Worm (Caenorhabditis elegans) whole organism, young adult: ENCODE data around the gene ptr-8.

ENCODE experiments used
- B0035.1 ChIP-seq: sonication (generic microtip); optimal IDR thresholded peaks from 2 replicates; lab custom pipeline; 2016; ENCODE audit warnings: missing genetic modification characterization, mild to moderate bottlenecking, missing compliant biosample characterization, missing genotype, missing genetic modification reagents
- B0261.1 ChIP-seq: sonication (generic microtip); optimal IDR thresholded peaks from 2 replicates; lab custom pipeline; 2016; ENCODE audit warnings: mild to moderate bottlenecking, missing genetic modification characterization, moderate library complexity, missing compliant biosample characterization
- F37B4.10 ChIP-seq: fragments of 200-800 bp; sonication (Bioruptor generic); IDR thresholded peaks from 2 replicates; pipeline ENCODE4 v1.3.6; 2022; ENCODE audit warnings: missing genetic modification characterization, missing compliant biosample characterization
- F39B2.1 ChIP-seq: fragments of 200-800 bp; sonication (Bioruptor generic); IDR thresholded peaks from 2 replicates; pipeline ENCODE4 v1.3.6; 2022; ENCODE audit warnings: missing genetic modification reagents, missing genetic modification characterization, missing compliant biosample characterization
- F57C9.4 ChIP-seq: sonication (generic microtip); optimal IDR thresholded peaks from 2 replicates; lab custom pipeline; 2017; ENCODE audit warnings: mild to moderate bottlenecking, missing genetic modification characterization, missing compliant biosample characterization
- Y56A3A.18 ChIP-seq: fragments of 200-800 bp; sonication (Bioruptor generic); IDR thresholded peaks from 2 replicates; pipeline ENCODE4 v1.3.6; 2022; ENCODE audit warnings: missing genetic modification reagents, missing genetic modification characterization, missing compliant biosample characterization
- Y95B8A.8 ChIP-seq: fragments of 200-800 bp; sonication (Bioruptor generic); IDR thresholded peaks from 2 replicates; pipeline ENCODE4 v1.3.6; 2022; ENCODE audit warnings: missing genetic modification reagents, missing genetic modification characterization, missing compliant biosample characterization
- aptf-2 ChIP-seq: fragments of 200-800 bp; sonication (Bioruptor generic); conservative IDR thresholded peaks from 2 replicates; pipeline ENCODE4 v1.3.6; 2022; ENCODE audit warnings: missing genetic modification reagents, missing genetic modification characterization, missing compliant biosample characterization
- aptf-3 ChIP-seq: fragments of 200-800 bp; sonication (Bioruptor generic); IDR thresholded peaks from 2 replicates; pipeline ENCODE4 v1.3.6; 2022; ENCODE audit warnings: missing genetic modification characterization, missing compliant biosample characterization
- atf-7 ChIP-seq: sonication (generic microtip); optimal IDR thresholded peaks from 2 replicates; lab custom pipeline; 2017; ENCODE audit warnings: mild to moderate bottlenecking, missing genetic modification characterization, missing compliant biosample characterization
- athp-1 ChIP-seq: sonication (generic microtip); optimal IDR thresholded peaks from 2 replicates; lab custom pipeline; 2017; ENCODE audit warnings: mild to moderate bottlenecking, missing genetic modification characterization, missing compliant biosample characterization
- attf-3 ChIP-seq: fragments of 200-800 bp; sonication (Bioruptor generic); conservative IDR thresholded peaks from 2 replicates; pipeline ENCODE4 v1.3.6; 2022; ENCODE audit warnings: missing genetic modification reagents, missing genetic modification characterization, missing compliant biosample characterization
- attf-6 ChIP-seq: fragments of 200-800 bp; sonication (Bioruptor generic); IDR thresholded peaks from 2 replicates; pipeline ENCODE4 v1.3.6; 2022; ENCODE audit warnings: missing genetic modification reagents, missing genetic modification characterization, missing compliant biosample characterization
- bed-1 ChIP-seq: fragments of 200-800 bp; sonication (Bioruptor generic); IDR thresholded peaks from 2 replicates; pipeline ENCODE4 v1.3.6; 2022; ENCODE audit warnings: missing genetic modification reagents, missing genetic modification characterization, missing compliant biosample characterization
- bed-2 ChIP-seq: fragments of 200-800 bp; sonication (Bioruptor generic); IDR thresholded peaks from 2 replicates; pipeline ENCODE4 v1.3.6; 2022; ENCODE audit warnings: missing genetic modification reagents, missing genetic modification characterization, missing compliant biosample characterization
- cebp-1 ChIP-seq, 2 experiments: fragments of 200-800 bp in 1 of 2; sonication (Bioruptor generic) in 1 of 2; sonication (generic microtip) in 1 of 2; IDR thresholded peaks in 1 of 2; optimal IDR thresholded peaks in 1 of 2; 2 replicates each; pipeline versions ENCODE4 v1.3.6 to Lab custom; 2017 to 2022; ENCODE audit warnings: missing compliant biosample characterization in 2 of 2, missing genetic modification characterization in 2 of 2, mild to moderate bottlenecking in 1 of 2, missing genetic modification reagents in 1 of 2, moderate library complexity in 1 of 2
- ceh-100 ChIP-seq: fragments of 200-800 bp; sonication (Bioruptor generic); IDR thresholded peaks from 2 replicates; pipeline ENCODE4 v1.3.6; 2022; ENCODE audit warnings: missing genetic modification reagents, missing genetic modification characterization, missing compliant biosample characterization
- chd-7 ChIP-seq: sonication (generic microtip); optimal IDR thresholded peaks from 2 replicates; lab custom pipeline; 2016; ENCODE audit warnings: mild to moderate bottlenecking, missing genetic modification characterization, moderate library complexity, missing compliant biosample characterization
- dox-1 ChIP-seq: fragments of 200-800 bp; sonication (Bioruptor generic); IDR thresholded peaks from 2 replicates; pipeline ENCODE4 v1.3.6; 2022; ENCODE audit warnings: missing genetic modification reagents, missing genetic modification characterization, missing compliant biosample characterization
- dpff-1 ChIP-seq: sonication (generic microtip); optimal IDR thresholded peaks from 2 replicates; lab custom pipeline; 2017; ENCODE audit warnings: mild to moderate bottlenecking, missing genetic modification characterization, missing compliant biosample characterization
- efl-1 ChIP-seq: fragments of 150-350 bp; optimal IDR thresholded peaks from 2 replicates; lab custom pipeline; 2014; ENCODE audit warnings: missing biosample characterization, missing genetic modification reagents, missing genetic modification characterization
- egl-18 ChIP-seq: fragments of 200-800 bp; sonication (Bioruptor generic); IDR thresholded peaks from 2 replicates; pipeline ENCODE4 v1.3.6; 2022; ENCODE audit warnings: missing genetic modification reagents, missing genetic modification characterization, missing compliant biosample characterization
- fkh-3 ChIP-seq: sonication (generic microtip); optimal IDR thresholded peaks from 2 replicates; lab custom pipeline; 2016; ENCODE audit warnings: mild to moderate bottlenecking, missing genetic modification characterization, missing compliant biosample characterization
- him-1 ChIP-seq: sonication (generic microtip); optimal IDR thresholded peaks from 2 replicates; lab custom pipeline; 2016; ENCODE audit warnings: missing genotype, missing genetic modification reagents, missing genetic modification characterization, missing compliant biosample characterization
- let-526 ChIP-seq: fragments of 200-800 bp; sonication (Bioruptor generic); IDR thresholded peaks from 2 replicates; pipeline ENCODE4 v1.3.6; 2022; ENCODE audit warnings: missing genetic modification reagents, missing genetic modification characterization, missing compliant biosample characterization
- lin-26 ChIP-seq: fragments of 200-800 bp; sonication (Bioruptor generic); IDR thresholded peaks from 2 replicates; pipeline ENCODE4 v1.3.6; 2022; ENCODE audit warnings: missing genetic modification reagents, missing genetic modification characterization, missing compliant biosample characterization
- madf-10 ChIP-seq: sonication (generic microtip); optimal IDR thresholded peaks from 2 replicates; lab custom pipeline; 2016; ENCODE audit warnings: mild to moderate bottlenecking, missing genetic modification characterization, missing compliant biosample characterization
- mel-28 ChIP-seq: sonication (generic microtip); optimal IDR thresholded peaks from 2 replicates; lab custom pipeline; 2016; ENCODE audit warnings: borderline replicate concordance, mild to moderate bottlenecking, missing genetic modification characterization, missing compliant biosample characterization
- mes-4 ChIP-seq: sonication (generic microtip); optimal IDR thresholded peaks from 2 replicates; lab custom pipeline; 2016; ENCODE audit warnings: missing genotype, missing genetic modification characterization, missing compliant biosample characterization
- nfya-1 ChIP-seq: sonication (generic microtip); optimal IDR thresholded peaks from 2 replicates; lab custom pipeline; 2017; ENCODE audit warnings: antibody characterized with exemption, missing compliant biosample characterization, missing genetic modification characterization, borderline replicate concordance; ENCODE audit not compliant: insufficient read depth
- nfyb-1 ChIP-seq: fragments of 200-800 bp; sonication (Bioruptor generic); IDR thresholded peaks from 2 replicates; pipeline ENCODE4 v1.3.6; 2022; ENCODE audit warnings: missing genetic modification reagents, missing genetic modification characterization, missing compliant biosample characterization
- nhr-27 ChIP-seq: fragments of 200-800 bp; sonication (Bioruptor generic); optimal IDR thresholded peaks from 2 replicates; lab custom pipeline; 2018; ENCODE audit warnings: mild to moderate bottlenecking, missing genetic modification characterization, moderate library complexity, missing compliant biosample characterization
- nhr-80 ChIP-seq: sonication (generic microtip); optimal IDR thresholded peaks from 2 replicates; lab custom pipeline; 2016; ENCODE audit warnings: missing genetic modification characterization, missing compliant biosample characterization
- pbrm-1 ChIP-seq: fragments of 200-800 bp; sonication (Bioruptor generic); IDR thresholded peaks from 2 replicates; pipeline ENCODE4 v1.3.6; 2022; ENCODE audit warnings: missing genetic modification reagents, missing genetic modification characterization, missing compliant biosample characterization
- pha-4 ChIP-seq: fragments of 150-350 bp; sonication (generic microtip); optimal IDR thresholded peaks from 2 replicates; lab custom pipeline; 2014; ENCODE audit warnings: missing biosample characterization, missing genetic modification reagents, missing genetic modification characterization
- rcor-1 ChIP-seq: fragments of 200-800 bp; sonication (Bioruptor generic); IDR thresholded peaks from 2 replicates; pipeline ENCODE4 v1.3.6; 2022; ENCODE audit warnings: missing genetic modification reagents, missing genetic modification characterization, missing compliant biosample characterization
- sdz-38 ChIP-seq: sonication (generic microtip); optimal IDR thresholded peaks from 2 replicates; lab custom pipeline; 2016; ENCODE audit warnings: missing genotype, missing genetic modification characterization, missing compliant biosample characterization
- snpc-1.1 ChIP-seq: sonication (generic microtip); optimal IDR thresholded peaks from 2 replicates; lab custom pipeline; 2017; ENCODE audit warnings: missing genetic modification characterization, mild to moderate bottlenecking, missing compliant biosample characterization, antibody characterized with exemption, moderate library complexity, missing genotype, missing genetic modification reagents; ENCODE audit not compliant: insufficient read depth
- snpc-4 ChIP-seq, 5 experiments: fragments of 150-350 bp in 1 of 5; sonication (generic microtip) in 4 of 5; optimal IDR thresholded peaks; 2 replicates each; lab custom pipeline; 2014 to 2018; ENCODE audit warnings: missing genetic modification characterization in 5 of 5, missing biosample characterization in 3 of 5, antibody characterized with exemption in 2 of 5, mild to moderate bottlenecking in 2 of 5, missing compliant biosample characterization in 2 of 5, missing genotype in 2 of 5, moderate library complexity in 2 of 5, missing genetic modification reagents in 1 of 5
- somi-1 ChIP-seq: fragments of 200-800 bp; sonication (Bioruptor generic); optimal IDR thresholded peaks from 2 replicates; lab custom pipeline; 2018; ENCODE audit warnings: mild to moderate bottlenecking, missing genetic modification characterization, missing compliant biosample characterization
- unc-130 ChIP-seq: sonication (generic microtip); optimal IDR thresholded peaks from 2 replicates; lab custom pipeline; 2016; ENCODE audit warnings: missing genetic modification reagents, missing genetic modification characterization, missing compliant biosample characterization
- unc-62 ChIP-seq: fragments of 150-350 bp; optimal IDR thresholded peaks from 2 replicates; lab custom pipeline; 2014; ENCODE audit warnings: missing biosample characterization, missing genetic modification reagents, missing genetic modification characterization
- zfh-2 ChIP-seq: fragments of 200-800 bp; sonication (Bioruptor generic); conservative IDR thresholded peaks from 2 replicates; pipeline ENCODE4 v1.3.6; 2022; ENCODE audit warnings: missing genetic modification reagents, missing genetic modification characterization, missing compliant biosample characterization
- ztf-18 ChIP-seq: sonication (generic microtip); optimal IDR thresholded peaks from 2 replicates; lab custom pipeline; 2016; ENCODE audit warnings: missing genotype, mild to moderate bottlenecking, missing genetic modification characterization, missing compliant biosample characterization
- ztf-25 ChIP-seq: fragments of 200-800 bp; sonication (Bioruptor generic); IDR thresholded peaks from 2 replicates; pipeline ENCODE4 v1.3.6; 2022; ENCODE audit warnings: missing genetic modification reagents, missing genetic modification characterization, missing compliant biosample characterization
- ztf-28 ChIP-seq: fragments of 200-800 bp; sonication (Bioruptor generic); IDR thresholded peaks from 2 replicates; pipeline ENCODE4 v1.3.6; 2022; ENCODE audit warnings: missing genetic modification reagents, missing genetic modification characterization, missing compliant biosample characterization
- ztf-6 ChIP-seq: fragments of 200-800 bp; sonication (Bioruptor generic); IDR thresholded peaks from 2 replicates; pipeline ENCODE4 v1.3.6; 2022; ENCODE audit warnings: missing genetic modification reagents, missing genetic modification characterization, missing compliant biosample characterization

ptr-8 gene

DNA sequence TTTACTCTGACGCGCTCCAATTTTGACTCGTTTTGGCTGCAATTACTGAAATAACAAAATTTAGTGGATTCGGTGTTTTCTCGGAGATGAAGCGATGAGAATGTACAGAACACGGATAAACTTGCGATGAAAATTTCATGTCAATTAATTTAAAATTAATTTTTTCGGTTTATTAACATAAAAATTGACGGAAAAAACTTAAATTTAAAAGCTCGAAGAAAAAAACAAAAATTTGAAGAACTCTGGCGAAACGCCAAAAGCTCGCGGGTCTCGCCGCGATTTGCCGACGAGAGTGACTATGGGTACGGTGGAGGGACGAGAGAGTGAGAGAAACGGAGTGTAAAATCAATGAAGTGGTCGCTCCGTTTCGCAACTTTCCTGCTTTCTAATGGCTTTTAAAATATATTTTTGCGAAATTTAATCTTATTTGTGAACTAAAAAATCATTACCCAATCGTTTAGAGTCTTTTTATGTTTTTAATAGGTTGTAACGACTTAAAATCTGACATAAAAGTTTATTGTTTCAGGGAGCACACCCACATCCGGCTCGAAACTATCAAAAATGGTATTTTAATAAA is 20.3 kb upstream of the ptr-8 start, which contains the start of the genes gmps-1 and cap-2 (continued):
- peak; percentile 64 for TF ChIP-seq snpc-1.1 (tag; lab: Kevin White, UChicago)
- TF ChIP-seq mes-4 (tag; lab: Kevin White, UChicago), result no peak
- no peak for TF ChIP-seq aptf-3 (GFP tag; lab: Robert Waterston, UW)
- peak; percentile 95 for TF ChIP-seq cebp-1 (GFP tag; IDR thresholded peaks at IDR 0.05; lab: Robert Waterston, UW)
- TF ChIP-seq cebp-1 (tag; optimal IDR thresholded peaks at IDR 0.05; lab: Kevin White, UChicago), result peak; percentile 98
- TF ChIP-seq madf-10, result peak; percentile 79
- no peak for TF ChIP-seq bed-2
- TF ChIP-seq ztf-6 (GFP tag; lab: Robert Waterston, UW), result peak; percentile 55; the same call in 1 of the 2 replicates
- TF ChIP-seq lin-26 (GFP tag; lab: Robert Waterston, UW), result peak; percentile 76
- peak; percentile 97 for TF ChIP-seq pbrm-1 (GFP tag; lab: Robert Waterston, UW)
- TF ChIP-seq let-526 (GFP tag; lab: Robert Waterston, UW), result peak; percentile 92
- no peak for TF ChIP-seq dpff-1
- no peak; the same call in 1 of the 2 replicates for TF ChIP-seq aptf-2 (GFP tag; lab: Robert Waterston, UW)
- peak; percentile 91 for TF ChIP-seq zfh-2 (GFP tag; lab: Robert Waterston, UW)
- TF ChIP-seq bed-1, result no peak
- no peak for TF ChIP-seq nhr-27 (tag; lab: Kevin White, UChicago)
- TF ChIP-seq attf-6, result 0 out of 2 replicates have a peak, but pooled peaks have one; percentile 30
- peak; percentile 89 for TF ChIP-seq chd-7
- peak; percentile 43 for TF ChIP-seq mel-28 (tag; lab: Kevin White, UChicago)
- peak; percentile 53 for TF ChIP-seq him-1 (tag; lab: Kevin White, UChicago)
- TF ChIP-seq ceh-100 (GFP tag; lab: Robert Waterston, UW), result peak; percentile 85
- peak; percentile 97 for TF ChIP-seq Y56A3A.18 (GFP tag; lab: Robert Waterston, UW)
- TF ChIP-seq fkh-3 (tag; lab: Kevin White, UChicago), result no peak
- peak; percentile 92 for TF ChIP-seq atf-7 (tag; lab: Kevin White, UChicago)
- peak; percentile 45 for TF ChIP-seq efl-1 (GFP tag; lab: Kevin White, UChicago)
- TF ChIP-seq nhr-80 (tag; lab: Kevin White, UChicago), result peak; percentile 45
- TF ChIP-seq nfyb-1, result peak; percentile 98
- peak; percentile 67; the same call in 1 of the 2 replicates for TF ChIP-seq ztf-25 (GFP tag; lab: Robert Waterston, UW)
- peak; percentile 95 for TF ChIP-seq rcor-1 (GFP tag; lab: Robert Waterston, UW)
- TF ChIP-seq pha-4 (tag; lab: Kevin White, UChicago), result peak; percentile 71
- no peak for TF ChIP-seq unc-62 (GFP tag; lab: Kevin White, UChicago)
- TF ChIP-seq F57C9.4 (tag; lab: Kevin White, UChicago), result peak; percentile 49
- no peak for TF ChIP-seq nfya-1
- peak; percentile 98 for TF ChIP-seq athp-1 (tag; lab: Kevin White, UChicago)
- TF ChIP-seq dox-1 (GFP tag; lab: Robert Waterston, UW), result peak; percentile 97
- TF ChIP-seq sdz-38, result no peak
- peak; percentile 89 for TF ChIP-seq Y95B8A.8 (GFP tag; lab: Robert Waterston, UW)
- TF ChIP-seq F39B2.1, result peak; percentile 30; the same call in 1 of the 2 replicates
- TF ChIP-seq somi-1 (GFP tag; lab: Kevin White, UChicago), result peak; percentile 42
- peak; percentile 78 for TF ChIP-seq attf-3 (GFP tag; lab: Robert Waterston, UW)
- TF ChIP-seq snpc-4 (GFP tag; optimal IDR thresholded peaks at IDR 0.05; lab: Kevin White, UChicago), result peak; percentile 49
- peak; percentile 2 to 87 (median 48) for TF ChIP-seq snpc-4 (tag; optimal IDR thresholded peaks at IDR 0.05; lab: Kevin White, UChicago)
- TF ChIP-seq B0261.1 (tag; lab: Kevin White, UChicago), result peak; percentile 26
- no peak for TF ChIP-seq F37B4.10 (GFP tag; lab: Robert Waterston, UW)
- TF ChIP-seq unc-130 (GFP tag; lab: Kevin White, UChicago), result peak; percentile 52
- peak; percentile 71 for TF ChIP-seq ztf-18 (tag; lab: Kevin White, UChicago)
- TF ChIP-seq egl-18 (GFP tag; lab: Robert Waterston, UW), result peak; percentile 83
- TF ChIP-seq B0035.1 (tag; lab: Kevin White, UChicago), result peak; percentile 54
- TF ChIP-seq ztf-28 (GFP tag; lab: Robert Waterston, UW), result peak; percentile 82; the same call in 1 of the 2 replicates
